Worm (Caenorhabditis elegans) whole organism, L1 larva: Measurements from ENCODE around the gene Y39B6A.41.
A peak's percentile ranks its signal among the peaks of the same experiment; 100 is the strongest.

Experiments
- grh-1 ChIP-seq: fragments of 200-800 bp; sonication (Bioruptor generic); IDR thresholded peaks from 2 replicates; pipeline ENCODE4 v1.3.6; 2022; ENCODE audit warnings: missing genetic modification reagents, missing genetic modification characterization, missing compliant biosample characterization
- snpc-4 ChIP-seq: fragments of 150-350 bp; optimal IDR thresholded peaks from 2 replicates; lab custom pipeline; 2014; ENCODE audit warnings: missing biosample characterization, missing genetic modification characterization
- unc-98 ChIP-seq: fragments of 200-800 bp; sonication (Bioruptor generic); IDR thresholded peaks from 2 replicates; pipeline ENCODE4 v1.3.6; 2022; ENCODE audit warnings: missing genetic modification characterization, missing compliant biosample characterization

DNA sequence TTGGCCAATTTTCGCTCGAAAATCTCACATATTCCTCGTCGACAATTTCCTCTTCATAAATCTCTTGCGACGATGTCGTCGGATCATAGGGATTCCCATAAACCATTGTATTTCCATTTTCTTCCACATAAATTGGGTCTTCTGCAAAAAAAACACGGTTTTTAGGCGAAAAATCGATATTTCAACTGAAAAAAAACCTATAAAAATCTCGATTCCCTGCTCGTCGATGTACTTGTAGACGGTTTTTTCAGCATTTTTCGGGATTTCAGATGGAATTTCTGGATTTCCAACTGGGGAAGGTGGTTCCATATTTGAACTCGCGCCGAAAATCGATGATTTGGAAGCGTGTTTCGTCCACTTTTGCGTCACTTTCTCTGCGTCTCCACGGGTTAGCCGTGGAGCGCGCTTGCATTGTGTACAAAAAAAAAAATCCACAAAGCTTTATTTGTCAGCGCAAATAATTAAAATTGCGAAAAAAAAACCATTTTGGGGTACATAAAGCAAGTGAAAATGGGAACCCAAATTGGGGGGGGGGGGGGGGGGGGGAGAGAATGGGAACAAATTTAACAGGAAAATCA lies 10.2 kb downstream of the Y39B6A.41 start, which contains the start of gene Y39B6A.43:
- peak; percentile 78 for TF ChIP-seq unc-98 (GFP tag; lab: Robert Waterston, UW)
- TF ChIP-seq snpc-4 (tag; lab: Kevin White, UChicago): peak; percentile 85
- peak; percentile 94 for TF ChIP-seq grh-1 (GFP tag; lab: Robert Waterston, UW)
